Worm (Caenorhabditis elegans): Measurements from ENCODE around the gene ufbp-1.

Gene ufbp-1

ce11 chrIII:8479322-8479864 lies 36.0 kb upstream of the ufbp-1 start (continued):
- TF ChIP-seq cebp-2 (GFP tag; IDR thresholded peaks at IDR 0.05) (no peak), F33H1.4 (GFP tag; IDR thresholded peaks at IDR 0.05) (peak; percentile 43; the same call in 1 of the 2 replicates)

- no peak for TF ChIP-seq ztf-6 (GFP tag; IDR thresholded peaks at IDR 0.05)
- TF ChIP-seq hlh-12 (tag; optimal IDR thresholded peaks at IDR 0.05), result no peak
- peak; percentile 75 for TF ChIP-seq nhr-90 (tag; optimal IDR thresholded peaks at IDR 0.05)
- no peak for TF ChIP-seq ceh-79 (tag; optimal IDR thresholded peaks at IDR 0.05)
- TF ChIP-seq rpc-1 (optimal IDR thresholded peaks at IDR 0.05), result peak; percentile 54
- TF ChIP-seq rpc-1 (tag; optimal IDR thresholded peaks at IDR 0.05), result peak; percentile 83
- no peak for TF ChIP-seq sptf-2 (GFP tag; optimal IDR thresholded peaks at IDR 0.05)
- 0 out of 2 replicates have a peak, but pooled peaks have one; percentile 36 for TF ChIP-seq cebp-2 (GFP tag; IDR thresholded peaks at IDR 0.05)
- TF ChIP-seq sdz-38 (tag; optimal IDR thresholded peaks at IDR 0.05), result no peak
- no peak for TF ChIP-seq snpc-1.1 (tag; optimal IDR thresholded peaks at IDR 0.05; ENCODE audit: insufficient read depth)
- TF ChIP-seq pha-4 (tag; optimal IDR thresholded peaks at IDR 0.05), result no peak
- no peak for TF ChIP-seq tlf-1 (GFP tag; optimal IDR thresholded peaks at IDR 0.05)
- TF ChIP-seq akir-1 (GFP tag; optimal IDR thresholded peaks at IDR 0.05), result no peak
- TF ChIP-seq B0261.1 (tag; optimal IDR thresholded peaks at IDR 0.05), result peak; percentile 70
- TF ChIP-seq Y56A3A.18 (GFP tag; IDR thresholded peaks at IDR 0.05), result no peak
- TF ChIP-seq aptf-2 (GFP tag; conservative IDR thresholded peaks at IDR 0.05), result no peak
- TF ChIP-seq ceh-91 (GFP tag; IDR thresholded peaks at IDR 0.05), result no peak
- TF ChIP-seq bed-2 (GFP tag; IDR thresholded peaks at IDR 0.05), result no peak
- no peak for TF ChIP-seq atf-7 (tag; optimal IDR thresholded peaks at IDR 0.05)
- no peak for TF ChIP-seq C17E4.6 (GFP tag; IDR thresholded peaks at IDR 0.05)
- no peak for TF ChIP-seq mxl-1 (tag; optimal IDR thresholded peaks at IDR 0.05)
- no peak for TF ChIP-seq madf-10 (tag; optimal IDR thresholded peaks at IDR 0.05)
- TF ChIP-seq ztf-25 (GFP tag; IDR thresholded peaks at IDR 0.05), result 0 out of 2 replicates have a peak, but pooled peaks have one; percentile 51
- no peak for TF ChIP-seq F37B4.10 (GFP tag; IDR thresholded peaks at IDR 0.05)
- peak; percentile 38 for TF ChIP-seq lsl-1 (GFP tag; optimal IDR thresholded peaks at IDR 0.05)
- TF ChIP-seq egl-18 (GFP tag; IDR thresholded peaks at IDR 0.05), result no peak
- no peak for TF ChIP-seq fkh-3 (tag; optimal IDR thresholded peaks at IDR 0.05)
- no peak for TF ChIP-seq ceh-27 (GFP tag; optimal IDR thresholded peaks at IDR 0.05)
- no peak for TF ChIP-seq Y67H2A.10 (GFP tag; conservative IDR thresholded peaks at IDR 0.05)
- no peak for TF ChIP-seq F22D6.2 (tag; optimal IDR thresholded peaks at IDR 0.05)
- no peak for TF ChIP-seq Y79H2A.3 (GFP tag; conservative IDR thresholded peaks at IDR 0.05)
- TF ChIP-seq lin-40 (tag; optimal IDR thresholded peaks at IDR 0.05), result no peak
- no peak for TF ChIP-seq zfh-2 (GFP tag; conservative IDR thresholded peaks at IDR 0.05)
- TF ChIP-seq F55B11.4 (tag; optimal IDR thresholded peaks at IDR 0.05; ENCODE audit: borderline replicate concordance, insufficient read depth), result no peak
- TF ChIP-seq zim-3 (tag; optimal IDR thresholded peaks at IDR 0.05), result no peak
- TF ChIP-seq lag-1 (GFP tag; IDR thresholded peaks at IDR 0.05), result no peak
- peak; percentile 39 for TF ChIP-seq ztf-18 (tag; optimal IDR thresholded peaks at IDR 0.05)
- TF ChIP-seq mes-4 (tag; optimal IDR thresholded peaks at IDR 0.05), result no peak
- no peak for TF ChIP-seq nfya-2 (GFP tag; IDR thresholded peaks at IDR 0.05)
- TF ChIP-seq tbx-9 (tag; optimal IDR thresholded peaks at IDR 0.05; ENCODE audit: borderline replicate concordance), result no peak
- no peak for TF ChIP-seq attf-3 (GFP tag; conservative IDR thresholded peaks at IDR 0.05)
- TF ChIP-seq nhr-120 (GFP tag; IDR thresholded peaks at IDR 0.05), result no peak
- TF ChIP-seq dox-1 (GFP tag; IDR thresholded peaks at IDR 0.05), result no peak
- peak; percentile 93 for TF ChIP-seq lin-26 (GFP tag; IDR thresholded peaks at IDR 0.05)
- TF ChIP-seq die-1 (tag; optimal IDR thresholded peaks at IDR 0.05), result peak; percentile 57
- no peak for TF ChIP-seq gei-17 (GFP tag; optimal IDR thresholded peaks at IDR 0.05)
- TF ChIP-seq ZK185.1 (tag; optimal IDR thresholded peaks at IDR 0.05; ENCODE audit: poor library complexity, severe bottlenecking), result no peak
These were observed 29.9 kb upstream of the ufbp-1 start for ce11 chrIII:8473292-8473691.
